Worm (Caenorhabditis elegans) whole organism, late embryonic: ENCODE data around the gene picd-1.

Experiments used
- ceh-14 ChIP-seq: sonication (generic microtip); optimal IDR thresholded peaks from 2 replicates; lab custom pipeline; 2016; ENCODE audit warnings: missing genotype, missing genetic modification characterization, missing compliant biosample characterization
- ceh-19 ChIP-seq: fragments of 200-800 bp; sonication (Bioruptor generic); optimal IDR thresholded peaks from 2 replicates; lab custom pipeline; 2018; ENCODE audit warnings: mild to moderate bottlenecking, missing genetic modification characterization, missing compliant biosample characterization
- ceh-2 ChIP-seq: sonication (generic microtip); optimal IDR thresholded peaks from 2 replicates; lab custom pipeline; 2016; ENCODE audit warnings: missing genotype, missing genetic modification characterization, missing compliant biosample characterization
- ceh-22 ChIP-seq: sonication (generic microtip); optimal IDR thresholded peaks from 2 replicates; lab custom pipeline; 2017; ENCODE audit warnings: missing biosample characterization, missing genetic modification characterization
- dmd-4 ChIP-seq: sonication (generic microtip); optimal IDR thresholded peaks from 2 replicates; lab custom pipeline; 2016; ENCODE audit warnings: borderline replicate concordance, missing genetic modification characterization, missing compliant biosample characterization
- eyg-1 ChIP-seq: sonication (generic microtip); optimal IDR thresholded peaks from 2 replicates; lab custom pipeline; 2016; ENCODE audit warnings: missing genotype, missing genetic modification characterization, missing compliant biosample characterization
- fkh-6 ChIP-seq: sonication (generic microtip); optimal IDR thresholded peaks from 2 replicates; lab custom pipeline; 2016; ENCODE audit warnings: missing genetic modification characterization, missing compliant biosample characterization
- nhr-11 ChIP-seq: fragments of 150-350 bp; optimal IDR thresholded peaks from 2 replicates; lab custom pipeline; 2014; ENCODE audit warnings: missing biosample characterization, missing genetic modification characterization
- pat-9 ChIP-seq: fragments of 200-800 bp; sonication (Bioruptor generic); optimal IDR thresholded peaks from 2 replicates; lab custom pipeline; 2018; ENCODE audit warnings: mild to moderate bottlenecking, missing genetic modification characterization, moderate library complexity, missing compliant biosample characterization
- pha-4 ChIP-seq: fragments of 150-350 bp; optimal IDR thresholded peaks from 2 replicates; lab custom pipeline; 2018; ENCODE audit warnings: missing biosample characterization, missing genetic modification reagents, missing genetic modification characterization
- sox-4 ChIP-seq: sonication (generic microtip); optimal IDR thresholded peaks from 2 replicates; lab custom pipeline; 2017; ENCODE audit warnings: mild to moderate bottlenecking, missing genetic modification characterization, inconsistent platforms, missing compliant biosample characterization
- tbx-7 ChIP-seq: sonication (generic microtip); optimal IDR thresholded peaks from 2 replicates; lab custom pipeline; 2016; ENCODE audit warnings: missing genotype, missing genetic modification characterization, missing compliant biosample characterization

ce11 chrV:103043-103702, 1.5 kb upstream of the picd-1 start:
- TF ChIP-seq sox-4 (tag; lab: Kevin White, UChicago) (no peak), ceh-2 (tag; lab: Kevin White, UChicago) (no peak), fkh-6 (no peak), pha-4 (no peak), nhr-11 (no peak), ceh-19 (GFP tag; lab: Kevin White, UChicago) (no peak), tbx-7 (tag; lab: Kevin White, UChicago) (no peak), ceh-14 (tag; lab: Kevin White, UChicago) (no peak), pat-9 (tag; lab: Kevin White, UChicago) (no peak), ceh-22 (tag; lab: Kevin White, UChicago) (no peak), dmd-4 (tag; lab: Kevin White, UChicago) (no peak), eyg-1 (tag; lab: Kevin White, UChicago) (no peak)
